Worm (Caenorhabditis elegans) whole organism, L4/young adult: ENCODE measurements around the gene Y38F2AL.12.

ENCODE experiments used
- dao-5 ChIP-seq: sonication (generic microtip); optimal IDR thresholded peaks from 2 replicates; lab custom pipeline; 2016; ENCODE audit warnings: missing genotype, missing genetic modification characterization, moderate library complexity, missing compliant biosample characterization
- him-1 ChIP-seq: sonication (generic microtip); optimal IDR thresholded peaks from 2 replicates; lab custom pipeline; 2016; ENCODE audit warnings: missing genotype, missing genetic modification reagents, missing genetic modification characterization, missing compliant biosample characterization

- TF ChIP-seq him-1 (tag; lab: Kevin White, UChicago) (no peak), dao-5 (tag; lab: Kevin White, UChicago) (no peak)
Measured at ce11 chrIV:2284462-2285047, 31.8 kb upstream of the Y38F2AL.12 start.
